Fruit fly (Drosophila melanogaster) whole organism, embryonic: ENCODE results near the gene Nup37.

Experiments
- Antp ChIP-seq: fragments of 200-800 bp; sonication (Bioruptor generic); optimal IDR thresholded peaks from 3 replicates; lab custom pipeline; 2016; ENCODE audit warnings: missing biosample characterization, missing genetic modification characterization
- Atf3 ChIP-seq: fragments of 200-800 bp; sonication (Bioruptor generic); optimal IDR thresholded peaks from 3 replicates; lab custom pipeline; 2016; ENCODE audit warnings: missing biosample characterization, missing genetic modification characterization
- CG10366 ChIP-seq: fragments of 200-800 bp; sonication (Bioruptor generic); IDR thresholded peaks from 2 replicates; pipeline ENCODE4 v1.3.6; 2022; ENCODE audit warnings: missing biosample characterization, missing genetic modification characterization
- CG11085 ChIP-seq: fragments of 200-800 bp; sonication (Bioruptor generic); IDR thresholded peaks from 2 replicates; pipeline ENCODE4 v1.3.6; 2022; ENCODE audit warnings: missing biosample characterization, missing genetic modification characterization
- CG11093 ChIP-seq: fragments of 200-800 bp; sonication (Bioruptor generic); IDR thresholded peaks from 3 replicates; pipeline ENCODE4 v1.3.6; 2022; ENCODE audit warnings: missing biosample characterization, missing genetic modification characterization
- CG11504 ChIP-seq: fragments of 200-800 bp; sonication (Bioruptor generic); optimal IDR thresholded peaks from 3 replicates; lab custom pipeline; 2019; ENCODE audit warnings: missing biosample characterization, mild to moderate bottlenecking, missing genetic modification characterization, moderate library complexity
- CG12219 ChIP-seq: fragments of 200-800 bp; sonication (Bioruptor generic); optimal IDR thresholded peaks from 3 replicates; lab custom pipeline; 2018; ENCODE audit warnings: missing biosample characterization, mild to moderate bottlenecking, missing genetic modification characterization
- CG12744 ChIP-seq: fragments of 200-800 bp; sonication (Bioruptor generic); optimal IDR thresholded peaks from 2 replicates; lab custom pipeline; 2016; ENCODE audit warnings: missing biosample characterization, missing genetic modification characterization
- CG13287 ChIP-seq: fragments of 200-800 bp; sonication (Bioruptor generic); IDR thresholded peaks from 2 replicates; pipeline ENCODE4 v1.3.6; 2022; ENCODE audit warnings: missing biosample characterization, missing genetic modification characterization; ENCODE audit not compliant: partially characterized antibody
- CG13624 ChIP-seq: fragments of 200-800 bp; sonication (Bioruptor generic); optimal IDR thresholded peaks from 2 replicates; lab custom pipeline; 2016; ENCODE audit warnings: missing biosample characterization, missing genetic modification characterization
- CG14441 ChIP-seq: fragments of 200-800 bp; sonication (Bioruptor generic); IDR thresholded peaks from 2 replicates; pipeline ENCODE4 v1.3.6; 2022; ENCODE audit warnings: missing biosample characterization, missing genetic modification characterization
- CG16779 ChIP-seq: fragments of 200-800 bp; sonication (Bioruptor generic); IDR thresholded peaks from 2 replicates; pipeline ENCODE4 v1.3.6; 2022; ENCODE audit warnings: missing biosample characterization, missing genetic modification characterization
- CG16863 ChIP-seq: fragments of 200-800 bp; sonication (Bioruptor generic); optimal IDR thresholded peaks from 3 replicates; lab custom pipeline; 2016; ENCODE audit warnings: missing biosample characterization, missing genetic modification characterization
- CG17829 ChIP-seq: fragments of 200-800 bp; optimal IDR thresholded peaks from 2 replicates; lab custom pipeline; 2019; ENCODE audit warnings: missing biosample characterization, mild to moderate bottlenecking, missing genetic modification characterization, moderate library complexity
- CG1792 ChIP-seq: fragments of 200-800 bp; sonication (Bioruptor generic); optimal IDR thresholded peaks from 2 replicates; lab custom pipeline; 2016; ENCODE audit warnings: missing biosample characterization, missing genetic modification characterization
- CG18011 ChIP-seq: fragments of 200-800 bp; sonication (Bioruptor generic); optimal IDR thresholded peaks from 2 replicates; lab custom pipeline; 2017; ENCODE audit warnings: missing biosample characterization, missing genetic modification characterization, mild to moderate bottlenecking, moderate library complexity, missing genotype
- CG18262 ChIP-seq: fragments of 200-800 bp; optimal IDR thresholded peaks from 3 replicates; lab custom pipeline; 2019; ENCODE audit warnings: missing biosample characterization, mild to moderate bottlenecking, missing genetic modification characterization, moderate library complexity
- CG1832 ChIP-seq: fragments of 200-800 bp; sonication (Bioruptor generic); optimal IDR thresholded peaks from 2 replicates; lab custom pipeline; 2017; ENCODE audit warnings: missing biosample characterization, mild to moderate bottlenecking, missing genetic modification characterization, inconsistent platforms
- CG2129 ChIP-seq: fragments of 200-800 bp; sonication (Bioruptor generic); IDR thresholded peaks from 2 replicates; pipeline ENCODE4 v1.3.6; 2022; ENCODE audit warnings: missing biosample characterization, missing genetic modification characterization; ENCODE audit not compliant: partially characterized antibody
- CG31224 ChIP-seq: fragments of 200-800 bp; sonication (Bioruptor generic); IDR thresholded peaks from 2 replicates; pipeline ENCODE4 v1.3.6; 2022; ENCODE audit warnings: missing biosample characterization, missing genetic modification characterization
- CG4820 ChIP-seq: fragments of 200-800 bp; sonication (Bioruptor generic); optimal IDR thresholded peaks from 3 replicates; lab custom pipeline; 2016; ENCODE audit warnings: missing biosample characterization, missing genetic modification characterization
- CG7357 ChIP-seq: fragments of 200-800 bp; sonication (Bioruptor generic); IDR thresholded peaks from 3 replicates; pipeline ENCODE4 v1.3.6; 2022; ENCODE audit warnings: missing biosample characterization, missing genetic modification characterization
- CrebB ChIP-seq: fragments of 200-800 bp; sonication (Bioruptor generic); optimal IDR thresholded peaks from 3 replicates; lab custom pipeline; 2018; ENCODE audit warnings: missing biosample characterization, mild to moderate bottlenecking, missing genetic modification characterization
- Dp ChIP-seq: fragments of 200-800 bp; sonication (Bioruptor generic); optimal IDR thresholded peaks from 2 replicates; lab custom pipeline; 2018; ENCODE audit warnings: missing biosample characterization, mild to moderate bottlenecking, missing genetic modification characterization, moderate library complexity
- Fer1 ChIP-seq: fragments of 200-800 bp; sonication (Bioruptor generic); optimal IDR thresholded peaks from 2 replicates; lab custom pipeline; 2017; ENCODE audit warnings: missing biosample characterization, mild to moderate bottlenecking, missing genetic modification characterization
- Gug ChIP-seq: fragments of 200-800 bp; sonication (Bioruptor generic); IDR thresholded peaks from 4 replicates; pipeline ENCODE4 v1.3.6; 2022; ENCODE audit warnings: missing biosample characterization, missing genetic modification characterization
- HLH4C ChIP-seq: fragments of 200-800 bp; sonication (Bioruptor generic); IDR thresholded peaks from 3 replicates; pipeline ENCODE4 v1.3.6; 2022; ENCODE audit warnings: missing biosample characterization, missing genetic modification characterization; ENCODE audit not compliant: partially characterized antibody
- Lhr ChIP-seq: fragments of 200-800 bp; sonication (Bioruptor generic); optimal IDR thresholded peaks from 3 replicates; lab custom pipeline; 2017; ENCODE audit warnings: mild to moderate bottlenecking, missing biosample characterization, missing genetic modification reagents, missing genetic modification characterization
- Lpt ChIP-seq: fragments of >200 bp; optimal IDR thresholded peaks from 2 replicates; lab custom pipeline; 2018; ENCODE audit warnings: missing biosample characterization, missing genetic modification characterization
- Mes4 ChIP-seq: fragments of 200-800 bp; sonication (Bioruptor generic); optimal IDR thresholded peaks from 2 replicates; lab custom pipeline; 2016; ENCODE audit warnings: missing biosample characterization, missing genetic modification characterization
- Myb ChIP-seq: fragments of 200-800 bp; sonication (Bioruptor generic); optimal IDR thresholded peaks from 2 replicates; lab custom pipeline; 2016; ENCODE audit warnings: missing biosample characterization, missing genetic modification characterization
- Pdp1 ChIP-seq, 2 experiments: fragments of 200-800 bp; sonication (Bioruptor generic); optimal IDR thresholded peaks; 3 replicates each; lab custom pipeline; 2016; ENCODE audit warnings: missing biosample characterization in 2 of 2, missing genetic modification characterization in 2 of 2, mild to moderate bottlenecking in 1 of 2, moderate library complexity in 1 of 2
- Ravus ChIP-seq: fragments of 200-800 bp; sonication (Bioruptor generic); IDR thresholded peaks from 2 replicates; pipeline ENCODE4 v1.3.6; 2022; ENCODE audit warnings: missing biosample characterization, missing genetic modification characterization
- Usf ChIP-seq: fragments of 200-800 bp; sonication (Bioruptor generic); optimal IDR thresholded peaks from 2 replicates; lab custom pipeline; 2017; ENCODE audit warnings: missing genotype, missing biosample characterization, missing genetic modification characterization
- az2 ChIP-seq: fragments of 200-800 bp; sonication (Bioruptor generic); optimal IDR thresholded peaks from 3 replicates; lab custom pipeline; 2016; ENCODE audit warnings: missing biosample characterization, missing genetic modification characterization
- bcd ChIP-seq: fragments of 200-800 bp; sonication (Bioruptor generic); optimal IDR thresholded peaks from 2 replicates; lab custom pipeline; 2017; ENCODE audit warnings: missing biosample characterization, mild to moderate bottlenecking, missing genetic modification characterization
- bsh ChIP-seq, 2 experiments: fragments of 200-800 bp; sonication (Bioruptor generic); optimal IDR thresholded peaks; 2 replicates each; lab custom pipeline; 2017 to 2018; ENCODE audit warnings: mild to moderate bottlenecking in 2 of 2, missing biosample characterization in 2 of 2, missing genetic modification characterization in 2 of 2, moderate library complexity in 1 of 2
- corto ChIP-seq: fragments of 200-800 bp; sonication (Bioruptor generic); optimal IDR thresholded peaks from 2 replicates; lab custom pipeline; 2016; ENCODE audit warnings: missing biosample characterization, mild to moderate bottlenecking, missing genetic modification characterization, moderate library complexity
- disco-r ChIP-seq: fragments of 200-800 bp; sonication (Bioruptor generic); optimal IDR thresholded peaks from 2 replicates; lab custom pipeline; 2016; ENCODE audit warnings: missing biosample characterization, missing genetic modification characterization
- dm ChIP-seq: fragments of 200-800 bp; sonication (Bioruptor generic); optimal IDR thresholded peaks from 3 replicates; lab custom pipeline; 2016; ENCODE audit warnings: missing biosample characterization, missing genetic modification characterization
- gro ChIP-seq: fragments of 200-800 bp; sonication (Bioruptor generic); optimal IDR thresholded peaks from 2 replicates; lab custom pipeline; 2016; ENCODE audit warnings: missing biosample characterization, missing genetic modification characterization
- gsb-n ChIP-seq: fragments of 200-800 bp; sonication (Bioruptor generic); optimal IDR thresholded peaks from 3 replicates; lab custom pipeline; 2018; ENCODE audit warnings: missing biosample characterization, mild to moderate bottlenecking, missing genetic modification characterization
- hb ChIP-seq: fragments of 200-800 bp; sonication (Bioruptor generic); IDR thresholded peaks from 3 replicates; pipeline ENCODE4 v1.3.6; 2022; ENCODE audit warnings: missing biosample characterization, missing genetic modification characterization; ENCODE audit not compliant: partially characterized antibody
- ind ChIP-seq: fragments of 200-800 bp; sonication (Bioruptor generic); optimal IDR thresholded peaks from 3 replicates; lab custom pipeline; 2016; ENCODE audit warnings: missing biosample characterization, missing genetic modification characterization
- jumu ChIP-seq: fragments of 200-800 bp; sonication (Bioruptor generic); optimal IDR thresholded peaks from 3 replicates; lab custom pipeline; 2016; ENCODE audit warnings: missing biosample characterization, missing genetic modification characterization
- knrl ChIP-seq: fragments of 200-800 bp; sonication (Bioruptor generic); IDR thresholded peaks from 3 replicates; pipeline ENCODE4 v1.3.6; 2022; ENCODE audit warnings: missing biosample characterization, missing genetic modification characterization; ENCODE audit not compliant: partially characterized antibody
- org-1 ChIP-seq: fragments of 200-800 bp; sonication (Bioruptor generic); optimal IDR thresholded peaks from 2 replicates; lab custom pipeline; 2017; ENCODE audit warnings: missing biosample characterization, missing genetic modification characterization
- peb ChIP-seq: fragments of 200-800 bp; sonication (Bioruptor generic); IDR thresholded peaks from 2 replicates; pipeline ENCODE4 v1.3.6; 2022; ENCODE audit warnings: missing biosample characterization, missing genetic modification characterization
- usp ChIP-seq: fragments of >200 bp; optimal IDR thresholded peaks from 2 replicates; lab custom pipeline; 2017; ENCODE audit warnings: missing biosample characterization, missing genetic modification characterization
- zfh2 ChIP-seq: fragments of 200-800 bp; sonication (Bioruptor generic); optimal IDR thresholded peaks from 2 replicates; lab custom pipeline; 2016; ENCODE audit warnings: missing biosample characterization, missing genetic modification characterization

Nup37 gene

dm6 chr3R:25258628-25259240 lies 11.3 kb downstream of the Nup37 start, which contains the start of gene CG11857 (continued):
- TF ChIP-seq CG16863 (GFP tag; lab: Kevin White, UChicago) (peak; percentile 96), CG12744 (GFP tag; lab: Kevin White, UChicago) (peak; percentile 95), Ravus (GFP tag; lab: Robert Waterston, UW) (peak; percentile 95), CG1792 (peak; percentile 95), disco-r (GFP tag; lab: Kevin White, UChicago) (peak; percentile 93), CG1832 (GFP tag; lab: Kevin White, UChicago) (no peak), corto (peak; percentile 95), bsh (GFP tag; optimal IDR thresholded peaks at IDR 0.05; lab: Kevin White, UChicago) (peak; percentile 69 to 98), Fer1 (GFP tag; lab: Kevin White, UChicago) (peak; percentile 94), CG16779 (GFP tag; lab: Robert Waterston, UW) (peak; percentile 94), Antp (GFP tag; lab: Kevin White, UChicago) (peak; percentile 97), CG4820 (GFP tag; lab: Kevin White, UChicago) (peak; percentile 97), usp (GFP tag; lab: Kevin White, UChicago) (no peak), jumu (GFP tag; lab: Kevin White, UChicago) (peak; percentile 97), Atf3 (GFP tag; lab: Kevin White, UChicago) (peak; percentile 98), CG11093 (peak; percentile 99), CG13624 (GFP tag; lab: Kevin White, UChicago) (peak; percentile 99), bcd (GFP tag; lab: Kevin White, UChicago) (peak; percentile 97), CG10366 (peak; percentile 99), Gug (GFP tag; lab: Robert Waterston, UW) (peak; percentile 99), knrl (GFP tag; lab: Robert Waterston, UW) (peak; percentile 100), Usf (GFP tag; lab: Kevin White, UChicago) (peak; percentile 96), CG11085 (GFP tag; lab: Robert Waterston, UW) (peak; percentile 99), CG18262 (tag; lab: Kevin White, UChicago) (peak; percentile 96), zfh2 (peak; percentile 99), Mes4 (GFP tag; lab: Kevin White, UChicago) (peak; percentile 94), Lpt (GFP tag; lab: Kevin White, UChicago) (no peak), gsb-n (tag; lab: Kevin White, UChicago) (peak; percentile 95), CG2129 (peak; percentile 100), CG18011 (GFP tag; lab: Kevin White, UChicago) (peak; percentile 90), ind (GFP tag; lab: Kevin White, UChicago) (peak; percentile 99), Pdp1 (GFP tag; optimal IDR thresholded peaks at IDR 0.05; lab: Kevin White, UChicago) (peak; percentile 98), CG13287 (peak; percentile 100), CrebB (tag; lab: Kevin White, UChicago) (peak; percentile 96), CG14441 (GFP tag; lab: Robert Waterston, UW) (peak; percentile 99), Dp (GFP tag; lab: Kevin White, UChicago) (peak; percentile 65), CG17829 (tag; lab: Kevin White, UChicago) (peak; percentile 98), dm (GFP tag; lab: Kevin White, UChicago) (peak; percentile 93), gro (peak; percentile 98), Myb (GFP tag; lab: Kevin White, UChicago) (peak; percentile 89), CG11504 (tag; lab: Kevin White, UChicago) (peak; percentile 95), CG7357 (GFP tag; lab: Robert Waterston, UW) (peak; percentile 95), CG12219 (GFP tag; lab: Kevin White, UChicago) (peak; percentile 92), Lhr (GFP tag; lab: Kevin White, UChicago) (peak; percentile 92), HLH4C (GFP tag; lab: Robert Waterston, UW) (peak; percentile 99), CG31224 (GFP tag; lab: Robert Waterston, UW) (peak; percentile 97), peb (GFP tag; lab: Robert Waterston, UW) (peak; percentile 98), org-1 (GFP tag; lab: Kevin White, UChicago) (peak; percentile 93), az2 (peak; percentile 99), hb (GFP tag; lab: Robert Waterston, UW) (peak; percentile 100)
